Worm (Caenorhabditis elegans) whole organism, midembryonic: ENCODE data around the gene C27B7.6.

Experiments used
- T22C8.4 ChIP-seq: fragments of 200-800 bp; sonication (Bioruptor generic); IDR thresholded peaks from 2 replicates; pipeline ENCODE4 v1.3.6; 2022; ENCODE audit warnings: missing genetic modification characterization, missing compliant biosample characterization
- cog-1 ChIP-seq: sonication (generic microtip); optimal IDR thresholded peaks from 2 replicates; lab custom pipeline; 2016; ENCODE audit warnings: missing genetic modification characterization, missing compliant biosample characterization
- flt-1 ChIP-seq: fragments of 200-800 bp; sonication (Bioruptor generic); IDR thresholded peaks from 2 replicates; pipeline ENCODE4 v1.3.6; 2022; ENCODE audit warnings: missing genetic modification characterization, missing compliant biosample characterization
- klf-2 ChIP-seq: fragments of 200-800 bp; sonication (Bioruptor generic); conservative IDR thresholded peaks from 2 replicates; pipeline ENCODE4 v1.3.6; 2022; ENCODE audit warnings: missing genetic modification reagents, missing genetic modification characterization, missing compliant biosample characterization
- med-1 ChIP-seq: sonication (generic microtip); optimal IDR thresholded peaks from 2 replicates; lab custom pipeline; 2017; ENCODE audit warnings: missing genetic modification characterization, mild to moderate bottlenecking, missing compliant biosample characterization, antibody characterized with exemption, missing genetic modification reagents; ENCODE audit not compliant: insufficient read depth
- ref-1 ChIP-seq: fragments of 200-800 bp; sonication (Bioruptor generic); conservative IDR thresholded peaks from 2 replicates; pipeline ENCODE4 v1.3.6; 2022; ENCODE audit warnings: missing genetic modification reagents, missing genetic modification characterization, missing compliant biosample characterization
- tab-1 ChIP-seq: fragments of 200-800 bp; sonication (Bioruptor generic); IDR thresholded peaks from 2 replicates; pipeline ENCODE4 v1.3.6; 2022; ENCODE audit warnings: missing genetic modification characterization, missing compliant biosample characterization
- ztf-23 ChIP-seq: fragments of 200-800 bp; sonication (Bioruptor generic); IDR thresholded peaks from 2 replicates; pipeline ENCODE4 v1.3.6; 2022; ENCODE audit warnings: missing genetic modification reagents, missing genetic modification characterization, missing compliant biosample characterization
- ztf-29 ChIP-seq: fragments of 200-800 bp; sonication (Bioruptor generic); IDR thresholded peaks from 2 replicates; pipeline ENCODE4 v1.3.6; 2022; ENCODE audit warnings: missing genetic modification reagents, missing genetic modification characterization, missing compliant biosample characterization

Gene C27B7.6

DNA sequence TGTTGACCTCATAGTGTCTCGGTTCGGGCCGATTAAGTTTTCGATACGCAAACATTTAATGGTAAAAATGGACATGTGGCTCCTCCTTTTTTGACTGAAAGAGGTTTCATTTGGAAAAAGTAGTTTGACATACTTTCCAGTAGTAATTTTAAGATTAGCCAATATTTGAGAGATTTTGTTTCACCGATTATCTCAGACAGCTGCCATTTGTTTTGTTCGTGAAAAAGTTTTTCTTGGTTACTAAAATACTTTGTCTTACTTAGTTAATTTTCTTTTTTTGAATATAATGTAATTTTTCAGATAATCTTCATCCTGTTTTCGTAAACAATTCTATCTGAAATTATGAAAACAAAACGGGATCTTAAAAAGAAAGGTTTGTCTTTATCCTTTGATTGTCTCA is 19.9 kb downstream of the C27B7.6 start, which contains the start of gene C09G9.5:
C09G9.5 (plus strand) TSS at position 301 of the 400 bp plus-strand sequence.
- no peak for TF ChIP-seq klf-2 (GFP tag; lab: Robert Waterston, UW)
- no peak for TF ChIP-seq T22C8.4 (GFP tag; lab: Robert Waterston, UW)
- TF ChIP-seq ztf-23 (GFP tag; lab: Robert Waterston, UW): no peak
- TF ChIP-seq cog-1: no peak
- TF ChIP-seq ref-1 (GFP tag; lab: Robert Waterston, UW): no peak
- TF ChIP-seq tab-1: no peak
- TF ChIP-seq ztf-29 (GFP tag; lab: Robert Waterston, UW): no peak
- TF ChIP-seq med-1 (GFP tag; lab: Kevin White, UChicago): no peak
- no peak for TF ChIP-seq flt-1 (GFP tag; lab: Robert Waterston, UW)

DNA sequence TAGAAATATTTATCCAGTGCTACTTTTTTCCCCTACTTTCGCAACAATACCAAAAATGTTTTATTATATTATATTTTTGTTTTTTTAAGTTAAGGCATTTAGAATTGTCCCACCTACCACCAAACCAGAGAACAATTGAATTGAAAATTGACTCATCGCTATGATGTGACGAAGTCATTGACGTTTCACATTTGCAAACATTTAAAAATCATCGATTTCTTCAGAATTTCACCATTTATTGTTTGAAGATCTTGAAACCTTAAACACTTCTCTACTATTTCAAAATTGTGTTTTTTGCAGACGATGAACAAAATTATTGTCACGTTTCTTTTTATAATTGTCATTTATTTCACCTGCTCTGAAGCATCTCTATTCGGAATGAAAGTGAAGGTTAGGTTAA is 25.0 kb downstream of the C27B7.6 start, which contains the start of gene C09G9.8:
C09G9.8 (plus strand) TSS at position 301 of the 400 bp plus-strand sequence.
- TF ChIP-seq ztf-29 (GFP tag; lab: Robert Waterston, UW) (no peak), ref-1 (GFP tag; lab: Robert Waterston, UW) (no peak), klf-2 (GFP tag; lab: Robert Waterston, UW) (no peak), flt-1 (GFP tag; lab: Robert Waterston, UW) (no peak), T22C8.4 (GFP tag; lab: Robert Waterston, UW) (no peak), tab-1 (no peak), cog-1 (no peak), med-1 (GFP tag; lab: Kevin White, UChicago) (no peak), ztf-23 (GFP tag; lab: Robert Waterston, UW) (no peak)

DNA sequence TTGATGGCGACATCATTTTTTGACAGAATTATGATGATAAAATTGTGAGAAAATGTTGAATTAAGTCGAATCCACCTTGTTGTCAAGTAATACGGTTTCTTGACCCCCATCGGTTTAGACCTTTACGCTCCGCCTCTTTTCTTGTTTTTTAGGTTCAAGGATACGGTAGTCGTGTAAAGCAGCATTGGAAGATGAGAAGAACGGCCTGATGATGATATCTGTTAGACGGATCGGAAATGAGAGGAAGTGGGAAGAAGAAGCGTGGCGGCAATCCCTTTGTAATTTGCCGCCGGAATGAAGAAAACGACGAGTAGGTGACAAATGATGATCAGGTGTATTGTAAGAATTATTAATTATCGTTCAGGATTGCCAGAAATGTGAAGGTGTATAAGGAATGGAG is 26.3 kb downstream of the C27B7.6 start, which contains the start of gene npax-4:
npax-4 (minus strand) TSS at position 101 of the 400 bp plus-strand sequence.
- TF ChIP-seq klf-2 (GFP tag; lab: Robert Waterston, UW): no peak
- no peak for TF ChIP-seq cog-1
- TF ChIP-seq tab-1: no peak
- TF ChIP-seq ref-1 (GFP tag; lab: Robert Waterston, UW): no peak
- TF ChIP-seq med-1 (GFP tag; lab: Kevin White, UChicago): no peak
- TF ChIP-seq T22C8.4 (GFP tag; lab: Robert Waterston, UW): no peak
- TF ChIP-seq ztf-29 (GFP tag; lab: Robert Waterston, UW): no peak

DNA sequence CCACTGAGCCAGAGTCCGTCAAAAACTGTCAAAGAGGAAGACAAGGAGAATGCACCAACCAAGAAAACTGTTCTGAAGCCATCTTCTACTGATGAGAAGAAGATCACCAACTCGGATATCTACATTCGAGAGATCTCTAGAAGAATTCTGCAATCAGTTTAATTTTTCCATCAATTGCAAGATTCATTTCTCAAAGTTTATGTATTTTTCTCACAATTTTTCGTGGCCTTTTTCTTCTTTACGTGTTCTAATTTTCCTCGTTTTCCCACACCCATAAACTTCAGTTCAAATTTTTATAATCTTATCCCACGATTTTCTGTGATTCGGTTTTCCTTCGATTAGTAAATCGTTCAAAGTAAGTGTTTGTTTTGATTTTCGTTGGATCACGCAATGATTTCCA is 32.3 kb downstream of the C27B7.6 start, which contains the start of gene hdl-2:
hdl-2 (plus strand) TSS at position 301 of the 400 bp plus-strand sequence.
- no peak for TF ChIP-seq ztf-23 (GFP tag; lab: Robert Waterston, UW)
- TF ChIP-seq cog-1: no peak
- TF ChIP-seq T22C8.4 (GFP tag; lab: Robert Waterston, UW): no peak
- no peak for TF ChIP-seq tab-1
- TF ChIP-seq klf-2 (GFP tag; lab: Robert Waterston, UW): no peak
- no peak for TF ChIP-seq flt-1 (GFP tag; lab: Robert Waterston, UW)
- TF ChIP-seq med-1 (GFP tag; lab: Kevin White, UChicago): no peak
- no peak for TF ChIP-seq ref-1 (GFP tag; lab: Robert Waterston, UW)
- no peak for TF ChIP-seq ztf-29 (GFP tag; lab: Robert Waterston, UW)

DNA sequence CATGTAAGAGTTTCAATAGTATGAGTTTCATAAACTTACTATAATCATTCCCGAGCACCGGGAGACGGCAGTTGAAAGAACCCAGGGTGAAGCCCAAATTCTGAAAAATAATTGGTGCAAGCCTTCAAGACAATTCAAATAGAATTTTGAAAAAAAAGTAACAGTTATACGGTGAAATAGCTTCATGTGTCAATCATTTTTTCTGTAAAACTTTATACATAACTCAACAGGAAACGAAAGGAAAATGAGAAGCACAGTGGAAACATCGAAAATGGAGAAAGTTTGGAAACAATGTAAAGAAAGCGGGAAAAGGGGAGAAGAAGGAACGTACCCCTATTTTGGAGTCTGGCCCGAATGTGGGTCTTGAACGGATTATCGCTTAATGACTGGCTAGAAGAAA is 33.2 kb downstream of the C27B7.6 start, which contains the start of gene C09G9.3:
C09G9.3 (minus strand) TSS at position 101 of the 400 bp plus-strand sequence.
- TF ChIP-seq T22C8.4 (GFP tag; lab: Robert Waterston, UW) (no peak), cog-1 (no peak), med-1 (GFP tag; lab: Kevin White, UChicago) (no peak), klf-2 (GFP tag; lab: Robert Waterston, UW) (no peak), ztf-23 (GFP tag; lab: Robert Waterston, UW) (no peak), flt-1 (GFP tag; lab: Robert Waterston, UW) (no peak), tab-1 (no peak), ref-1 (GFP tag; lab: Robert Waterston, UW) (no peak), ztf-29 (GFP tag; lab: Robert Waterston, UW) (no peak)

DNA sequence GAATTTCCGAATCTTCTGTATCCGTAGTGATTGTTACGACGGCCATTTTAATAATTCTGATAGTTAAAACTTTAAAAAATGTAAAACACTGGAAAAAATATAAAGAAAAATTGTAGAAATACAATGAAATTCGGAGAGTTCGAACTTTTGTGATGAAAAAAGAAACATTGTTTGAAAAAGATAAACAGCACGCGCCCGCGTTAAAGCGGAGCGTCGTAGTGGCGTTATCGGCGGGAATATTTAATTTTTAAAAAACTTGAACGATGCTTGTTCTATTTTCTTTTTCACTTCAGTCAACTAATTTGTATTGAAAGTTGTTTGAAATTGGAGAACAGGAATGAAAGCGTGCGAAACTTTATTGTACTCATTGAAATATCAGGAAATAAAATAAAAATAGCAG is 36.5 kb downstream of the C27B7.6 start, which contains the start of gene npp-23:
npp-23 (minus strand) TSS at position 56 of the 400 bp plus-strand sequence.
- TF ChIP-seq cog-1 (no peak), tab-1 (no peak), ref-1 (GFP tag; lab: Robert Waterston, UW) (no peak), klf-2 (GFP tag; lab: Robert Waterston, UW) (no peak), med-1 (GFP tag; lab: Kevin White, UChicago) (no peak), flt-1 (GFP tag; lab: Robert Waterston, UW) (no peak)

DNA sequence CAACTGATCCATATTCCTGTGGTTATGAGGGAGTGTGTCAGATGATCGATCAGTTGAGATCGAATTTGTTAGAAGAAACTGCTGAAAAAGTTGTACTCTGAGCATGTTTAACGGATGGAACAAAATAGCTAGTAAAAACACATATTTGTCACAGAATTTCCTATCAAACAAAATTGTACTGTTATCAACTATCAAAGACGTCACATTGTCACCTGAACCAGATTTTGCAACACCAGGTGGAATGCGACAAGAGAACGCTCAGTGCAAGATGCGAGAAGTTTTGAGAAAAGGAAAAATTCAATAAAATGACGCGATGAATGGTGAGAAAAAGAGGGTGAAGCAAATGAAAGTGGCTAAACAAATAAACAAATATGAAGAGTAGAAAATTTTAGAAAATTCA is 38.6 kb downstream of the C27B7.6 start:
- TF ChIP-seq klf-2 (GFP tag; lab: Robert Waterston, UW) (no peak), cog-1 (no peak), ref-1 (GFP tag; lab: Robert Waterston, UW) (no peak), flt-1 (GFP tag; lab: Robert Waterston, UW) (no peak), tab-1 (no peak), T22C8.4 (GFP tag; lab: Robert Waterston, UW) (no peak), ztf-29 (GFP tag; lab: Robert Waterston, UW) (no peak), ztf-23 (GFP tag; lab: Robert Waterston, UW) (no peak), med-1 (GFP tag; lab: Kevin White, UChicago) (no peak)

DNA sequence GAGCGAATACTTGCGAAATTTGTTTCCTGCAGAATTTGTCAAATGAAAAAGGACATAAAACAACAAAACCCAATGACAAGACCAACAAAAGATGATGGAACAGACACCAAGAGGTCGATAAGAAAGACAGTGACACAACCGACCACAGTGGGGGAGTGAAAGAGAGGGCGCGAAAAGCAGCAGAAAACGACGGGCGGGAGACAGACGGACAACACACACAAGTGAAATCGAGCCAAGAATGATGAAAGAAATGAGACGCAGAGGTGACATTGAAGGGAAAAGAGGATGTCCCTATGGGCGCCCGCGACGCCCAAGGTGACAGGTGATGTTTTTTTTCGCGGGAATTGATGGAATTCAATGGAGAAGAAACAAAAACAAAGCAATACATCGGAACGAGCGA is 40.1 kb downstream of the C27B7.6 start:
- no peak for TF ChIP-seq tab-1
- TF ChIP-seq T22C8.4 (GFP tag; lab: Robert Waterston, UW): no peak
- TF ChIP-seq ztf-23 (GFP tag; lab: Robert Waterston, UW): no peak
- TF ChIP-seq ref-1 (GFP tag; lab: Robert Waterston, UW): no peak
- no peak for TF ChIP-seq ztf-29 (GFP tag; lab: Robert Waterston, UW)
- TF ChIP-seq flt-1 (GFP tag; lab: Robert Waterston, UW): no peak
- no peak for TF ChIP-seq med-1 (GFP tag; lab: Kevin White, UChicago)
- no peak for TF ChIP-seq cog-1
- no peak for TF ChIP-seq klf-2 (GFP tag; lab: Robert Waterston, UW)

DNA sequence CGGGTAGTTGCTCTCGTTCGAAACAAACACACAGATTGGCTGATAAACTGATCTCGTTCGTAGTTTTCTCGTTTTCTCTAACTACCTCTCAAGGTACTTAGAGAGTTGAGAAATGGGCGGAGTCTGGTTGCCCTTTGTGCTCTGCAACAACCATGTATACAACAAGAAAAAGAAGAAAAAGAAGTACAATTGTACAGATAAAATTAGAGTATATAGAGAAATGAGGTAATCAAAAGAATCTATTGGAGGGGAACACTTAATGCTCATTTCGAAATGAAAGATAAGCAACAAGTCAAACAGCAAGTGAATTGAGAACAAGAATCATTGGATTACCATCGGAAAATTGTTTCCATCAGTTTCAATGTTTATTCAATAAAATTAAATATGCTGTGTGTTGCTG is 40.8 kb downstream of the C27B7.6 start, which contains the start of gene C09G9.1:
C09G9.1 (minus strand) TSS at position 143 of the 400 bp plus-strand sequence.
- TF ChIP-seq cog-1 (no peak), ztf-29 (GFP tag; lab: Robert Waterston, UW) (no peak), ref-1 (GFP tag; lab: Robert Waterston, UW) (no peak), flt-1 (GFP tag; lab: Robert Waterston, UW) (no peak), med-1 (GFP tag; lab: Kevin White, UChicago) (no peak), T22C8.4 (GFP tag; lab: Robert Waterston, UW) (no peak), tab-1 (no peak), klf-2 (GFP tag; lab: Robert Waterston, UW) (no peak), ztf-23 (GFP tag; lab: Robert Waterston, UW) (no peak)
